Fruit fly (Drosophila melanogaster): ENCODE results near the gene CG11382.

Gene CG11382

dm6 chrX:1175993-1176392 is 33.8 kb upstream of the CG11382 start, which contains the start of gene CG11384:
Gene CG11384, minus strand, starts transcription at chrX:1176035.
- TF ChIP-seq Hr96 (GFP tag; optimal IDR thresholded peaks at IDR 0.05): no peak
- TF ChIP-seq cic (GFP tag; optimal IDR thresholded peaks at IDR 0.05): no peak
- TF ChIP-seq ovo (GFP tag; optimal IDR thresholded peaks at IDR 0.05): no peak
- no peak for TF ChIP-seq CG5204 (GFP tag; optimal IDR thresholded peaks at IDR 0.05)
- no peak for TF ChIP-seq cnc (optimal IDR thresholded peaks at IDR 0.05)
- TF ChIP-seq CG12768 (GFP tag; optimal IDR thresholded peaks at IDR 0.05): no peak
- no peak for TF ChIP-seq CG7101 (tag; optimal IDR thresholded peaks at IDR 0.05)

dm6 chrX:1179865-1180264 is 29.9 kb upstream of the CG11382 start, which contains the start of gene CG11379:
Gene CG11379, plus strand, starts transcription at chrX:1180165.
- TF ChIP-seq tj (GFP tag; optimal IDR thresholded peaks at IDR 0.05) (no peak), CG11617 (GFP tag; optimal IDR thresholded peaks at IDR 0.05) (no peak), CG1620 (GFP tag; optimal IDR thresholded peaks at IDR 0.05) (no peak), CG5204 (GFP tag; optimal IDR thresholded peaks at IDR 0.05) (no peak), CG7101 (tag; optimal IDR thresholded peaks at IDR 0.05) (no peak), cnc (optimal IDR thresholded peaks at IDR 0.05) (no peak), CG7045 (GFP tag; optimal IDR thresholded peaks at IDR 0.05) (no peak), Mnt (GFP tag; optimal IDR thresholded peaks at IDR 0.05) (no peak)

dm6 chrX:1180865-1181264 is 28.9 kb upstream of the CG11382 start:
- no peak for TF ChIP-seq Mnt (GFP tag; optimal IDR thresholded peaks at IDR 0.05)
- TF ChIP-seq cnc (optimal IDR thresholded peaks at IDR 0.05): no peak
- no peak for TF ChIP-seq CG33017 (tag; optimal IDR thresholded peaks at IDR 0.05)
- TF ChIP-seq kay (GFP tag; ENCODE audit: borderline replicate concordance): no peak
- no peak for TF ChIP-seq cic (GFP tag; optimal IDR thresholded peaks at IDR 0.05)
- no peak for TF ChIP-seq CG14711 (tag; optimal IDR thresholded peaks at IDR 0.05)
- no peak for TF ChIP-seq CG7101 (tag; optimal IDR thresholded peaks at IDR 0.05)
- no peak for TF ChIP-seq CG11617 (GFP tag; optimal IDR thresholded peaks at IDR 0.05)

dm6 chrX:1181320-1181719 is 28.4 kb upstream of the CG11382 start, which contains the start of gene CG14627:
Gene CG14627, plus strand, starts transcription at chrX:1181620.
- TF ChIP-seq CG5204 (GFP tag; optimal IDR thresholded peaks at IDR 0.05): no peak
- TF ChIP-seq toe (GFP tag; optimal IDR thresholded peaks at IDR 0.05): no peak
- TF ChIP-seq CG11617 (GFP tag; optimal IDR thresholded peaks at IDR 0.05): no peak
- TF ChIP-seq kay (GFP tag; ENCODE audit: borderline replicate concordance): no peak
- TF ChIP-seq CG1620 (GFP tag; optimal IDR thresholded peaks at IDR 0.05): no peak
- TF ChIP-seq pad (GFP tag; optimal IDR thresholded peaks at IDR 0.05): no peak
- no peak for TF ChIP-seq Hr96 (GFP tag; optimal IDR thresholded peaks at IDR 0.05)
- no peak for TF ChIP-seq CG7045 (GFP tag; optimal IDR thresholded peaks at IDR 0.05)
- TF ChIP-seq CG12768 (GFP tag; optimal IDR thresholded peaks at IDR 0.05): no peak
- no peak for TF ChIP-seq CG14711 (tag; optimal IDR thresholded peaks at IDR 0.05)
- no peak for TF ChIP-seq cic (GFP tag; optimal IDR thresholded peaks at IDR 0.05)
- TF ChIP-seq bab1 (GFP tag; optimal IDR thresholded peaks at IDR 0.05): no peak
- no peak for TF ChIP-seq CG33017 (tag; optimal IDR thresholded peaks at IDR 0.05)
- no peak for TF ChIP-seq cnc (optimal IDR thresholded peaks at IDR 0.05)
- TF ChIP-seq tj (GFP tag; optimal IDR thresholded peaks at IDR 0.05): no peak
- TF ChIP-seq Clk (GFP tag; optimal IDR thresholded peaks at IDR 0.05): no peak

dm6 chrX:1183742-1184141 is 26.0 kb upstream of the CG11382 start:
- TF ChIP-seq cic (GFP tag; optimal IDR thresholded peaks at IDR 0.05): no peak
- no peak for TF ChIP-seq CG7045 (GFP tag; optimal IDR thresholded peaks at IDR 0.05)
- TF ChIP-seq Mnt (GFP tag; optimal IDR thresholded peaks at IDR 0.05): no peak
- TF ChIP-seq kay (GFP tag; ENCODE audit: borderline replicate concordance): no peak
- TF ChIP-seq toe (GFP tag; optimal IDR thresholded peaks at IDR 0.05): no peak
- no peak for TF ChIP-seq Crg-1 (GFP tag; optimal IDR thresholded peaks at IDR 0.05)
- TF ChIP-seq ovo (GFP tag; optimal IDR thresholded peaks at IDR 0.05): no peak
- no peak for TF ChIP-seq Hr96 (GFP tag; optimal IDR thresholded peaks at IDR 0.05)
- no peak for TF ChIP-seq tj (GFP tag; optimal IDR thresholded peaks at IDR 0.05)
- no peak for TF ChIP-seq CG7101 (tag; optimal IDR thresholded peaks at IDR 0.05)
- TF ChIP-seq bab1 (GFP tag; optimal IDR thresholded peaks at IDR 0.05): no peak
- no peak for TF ChIP-seq CG12768 (GFP tag; optimal IDR thresholded peaks at IDR 0.05)
- TF ChIP-seq CG33017 (tag; optimal IDR thresholded peaks at IDR 0.05): no peak

dm6 chrX:1184478-1184877 is 25.3 kb upstream of the CG11382 start, which contains the start of gene CG14626:
Gene CG14626, plus strand, starts transcription at chrX:1184778.
- no peak for TF ChIP-seq CG12768 (GFP tag; optimal IDR thresholded peaks at IDR 0.05)
- TF ChIP-seq Clk (GFP tag; optimal IDR thresholded peaks at IDR 0.05): no peak
- TF ChIP-seq kay (GFP tag; ENCODE audit: borderline replicate concordance): no peak
- no peak for TF ChIP-seq CG1620 (GFP tag; optimal IDR thresholded peaks at IDR 0.05)
- TF ChIP-seq Mnt (GFP tag; optimal IDR thresholded peaks at IDR 0.05): no peak
- TF ChIP-seq CG11617 (GFP tag; optimal IDR thresholded peaks at IDR 0.05): no peak
- TF ChIP-seq cic (GFP tag; optimal IDR thresholded peaks at IDR 0.05): no peak
- no peak for TF ChIP-seq tj (GFP tag; optimal IDR thresholded peaks at IDR 0.05)
- TF ChIP-seq ovo (GFP tag; optimal IDR thresholded peaks at IDR 0.05): no peak
- TF ChIP-seq CG14711 (tag; optimal IDR thresholded peaks at IDR 0.05): no peak
- no peak for TF ChIP-seq toe (GFP tag; optimal IDR thresholded peaks at IDR 0.05)
- no peak for TF ChIP-seq Hr96 (GFP tag; optimal IDR thresholded peaks at IDR 0.05)
- no peak for TF ChIP-seq bab1 (GFP tag; optimal IDR thresholded peaks at IDR 0.05)
- no peak for TF ChIP-seq Crg-1 (GFP tag; optimal IDR thresholded peaks at IDR 0.05)
- TF ChIP-seq cnc (optimal IDR thresholded peaks at IDR 0.05): no peak
- no peak for TF ChIP-seq pad (GFP tag; optimal IDR thresholded peaks at IDR 0.05)
- TF ChIP-seq CG5204 (GFP tag; optimal IDR thresholded peaks at IDR 0.05): no peak
- TF ChIP-seq CG7045 (GFP tag; optimal IDR thresholded peaks at IDR 0.05): no peak
- TF ChIP-seq CG33017 (tag; optimal IDR thresholded peaks at IDR 0.05): no peak
- no peak for TF ChIP-seq CG7101 (tag; optimal IDR thresholded peaks at IDR 0.05)

dm6 chrX:1191008-1191407 is 18.8 kb upstream of the CG11382 start, which contains the start of gene CG11380:
Gene CG11380, plus strand, starts transcription at chrX:1191308.
- TF ChIP-seq tj (GFP tag; optimal IDR thresholded peaks at IDR 0.05): peak; percentile 41
- no peak for TF ChIP-seq CG14711 (tag; optimal IDR thresholded peaks at IDR 0.05)
